Fruit fly (Drosophila melanogaster): ENCODE results near the gene CG34367.

The CG34367 gene

DNA sequence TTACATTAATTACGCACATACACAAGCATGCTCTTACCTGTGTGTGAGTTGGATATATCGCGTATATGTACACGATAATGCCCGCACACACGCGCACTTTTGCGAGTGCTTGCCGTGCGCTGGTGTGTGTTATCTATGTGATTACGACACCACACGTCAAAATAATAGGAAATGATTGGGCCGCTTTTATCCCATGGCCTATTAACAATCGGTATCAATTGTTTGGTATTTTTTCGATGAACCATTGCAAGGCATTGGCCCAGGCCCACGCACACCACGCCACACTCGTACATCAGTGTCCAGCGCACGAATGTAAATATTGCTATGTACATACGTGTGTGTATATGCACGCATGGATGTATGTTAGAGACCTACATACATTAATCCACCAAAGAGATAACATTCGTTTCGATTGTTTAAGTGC lies 18.8 kb downstream of the CG34367 start (continued):
- TF ChIP-seq Vsx1 (GFP tag; optimal IDR thresholded peaks at IDR 0.05) (peak; percentile 75), CG10431 (GFP tag; optimal IDR thresholded peaks at IDR 0.05) (peak; percentile 74), Sry-β (GFP tag; optimal IDR thresholded peaks at IDR 0.05) (peak; percentile 17), Tbp (GFP tag; optimal IDR thresholded peaks at IDR 0.05) (no peak), CG7271 (tag; optimal IDR thresholded peaks at IDR 0.05) (no peak), CG10959 (GFP tag; IDR thresholded peaks at IDR 0.05) (no peak), CG12299 (tag; optimal IDR thresholded peaks at IDR 0.05) (peak; percentile 70), CG6791 (GFP tag; IDR thresholded peaks at IDR 0.05; ENCODE audit: partially characterized antibody) (no peak; the same call in 2 of the 3 replicates), CG6654 (GFP tag; optimal IDR thresholded peaks at IDR 0.05) (no peak), CG4404 (GFP tag; IDR thresholded peaks at IDR 0.05) (no peak), scrt (GFP tag; optimal IDR thresholded peaks at IDR 0.05) (peak; percentile 50), Deaf1 (tag; optimal IDR thresholded peaks at IDR 0.05) (peak; percentile 40), CG14014 (GFP tag; IDR thresholded peaks at IDR 0.05) (peak; percentile 56; the same call in 1 of the 2 replicates), Mad (GFP tag; optimal IDR thresholded peaks at IDR 0.05) (no peak), Bteb2 (GFP tag; optimal IDR thresholded peaks at IDR 0.05) (peak; percentile 36), cas (GFP tag; IDR thresholded peaks at IDR 0.05) (no peak), Myb (GFP tag; optimal IDR thresholded peaks at IDR 0.05) (peak; percentile 9), CG43689 (GFP tag; IDR thresholded peaks at IDR 0.05) (no peak), ro (GFP tag; IDR thresholded peaks at IDR 0.05) (no peak), Hand (GFP tag; optimal IDR thresholded peaks at IDR 0.05) (peak; percentile 20), mam (GFP tag; optimal IDR thresholded peaks at IDR 0.05) (peak; percentile 50), CG4707 (GFP tag; optimal IDR thresholded peaks at IDR 0.05) (peak; percentile 65), zfh2 (GFP tag; optimal IDR thresholded peaks at IDR 0.05) (peak; percentile 47), HLH54F (GFP tag; optimal IDR thresholded peaks at IDR 0.05) (peak; percentile 25), CG7372 (GFP tag; IDR thresholded peaks at IDR 0.05) (0 out of 2 replicates have a peak, but pooled peaks have one; percentile 10), CG31224 (GFP tag; IDR thresholded peaks at IDR 0.05) (no peak), exex (tag; optimal IDR thresholded peaks at IDR 0.05) (peak; percentile 97), mirr (GFP tag; optimal IDR thresholded peaks at IDR 0.05) (peak; percentile 99), CG3847 (GFP tag; IDR thresholded peaks at IDR 0.05) (no peak), emc (GFP tag; optimal IDR thresholded peaks at IDR 0.05) (no peak), Doc3 (GFP tag; IDR thresholded peaks at IDR 0.05; ENCODE audit: partially characterized antibody) (0 out of 3 replicates have a peak, but pooled peaks have one; percentile 11), tx (GFP tag; optimal IDR thresholded peaks at IDR 0.05) (no peak), CG10267 (tag; optimal IDR thresholded peaks at IDR 0.05) (peak; percentile 44), zf30C (GFP tag; optimal IDR thresholded peaks at IDR 0.05) (no peak), kah (GFP tag; optimal IDR thresholded peaks at IDR 0.05) (peak; percentile 76), zen (tag; optimal IDR thresholded peaks at IDR 0.05) (peak; percentile 29), Hr51 (GFP tag; optimal IDR thresholded peaks at IDR 0.05) (peak in 1 of 2 experiments; percentile 40), seq (GFP tag; IDR thresholded peaks at IDR 0.05) (no peak), CG13894 (tag; optimal IDR thresholded peaks at IDR 0.05) (peak; percentile 93), slou (GFP tag; optimal IDR thresholded peaks at IDR 0.05) (no peak), ERR (GFP tag; optimal IDR thresholded peaks at IDR 0.05) (peak; percentile 44), CG6765 (GFP tag; optimal IDR thresholded peaks at IDR 0.05) (peak; percentile 77), CG8924 (tag; optimal IDR thresholded peaks at IDR 0.05) (peak; percentile 82), lmd (GFP tag; IDR thresholded peaks at IDR 0.05) (no peak), corto (GFP tag; optimal IDR thresholded peaks at IDR 0.05) (no peak), nom (GFP tag; optimal IDR thresholded peaks at IDR 0.05) (peak; percentile 54), CG13296 (GFP tag; optimal IDR thresholded peaks at IDR 0.05) (peak; percentile 90), crp (GFP tag; optimal IDR thresholded peaks at IDR 0.05) (no peak), grau (tag; optimal IDR thresholded peaks at IDR 0.05) (peak; percentile 62), CG7928 (GFP tag; optimal IDR thresholded peaks at IDR 0.05) (no peak)

Measured in whole organism, embryonic.